Worm (Caenorhabditis elegans) whole organism, L2 larva: Measurements from ENCODE around the gene R03D7.2.

Experiments used
- ama-1 ChIP-seq: fragments of 150-350 bp; optimal IDR thresholded peaks from 2 replicates; lab custom pipeline; 2018; ENCODE audit warnings: inconsistent platforms
- elt-1 ChIP-seq: fragments of 150-350 bp; optimal IDR thresholded peaks from 2 replicates; lab custom pipeline; 2014; ENCODE audit warnings: missing biosample characterization, missing genetic modification characterization
- fos-1 ChIP-seq: fragments of 150-350 bp; optimal IDR thresholded peaks from 2 replicates; lab custom pipeline; 2014; ENCODE audit warnings: missing biosample characterization, missing genetic modification characterization
- nhr-11 ChIP-seq: fragments of 150-350 bp; optimal IDR thresholded peaks from 2 replicates; lab custom pipeline; 2014; ENCODE audit warnings: missing biosample characterization, missing genetic modification characterization
- sma-3 ChIP-seq: sonication (generic microtip); optimal IDR thresholded peaks from 2 replicates; lab custom pipeline; 2016; ENCODE audit warnings: missing genetic modification reagents, missing genetic modification characterization, missing compliant biosample characterization
- snpc-4 ChIP-seq: fragments of 150-350 bp; optimal IDR thresholded peaks from 2 replicates; lab custom pipeline; 2014; ENCODE audit warnings: missing biosample characterization, missing genetic modification characterization
- unc-39 ChIP-seq: fragments of 150-350 bp; optimal IDR thresholded peaks from 2 replicates; lab custom pipeline; 2014; ENCODE audit warnings: missing biosample characterization, missing genetic modification characterization
- zag-1 ChIP-seq: fragments of 150-350 bp; optimal IDR thresholded peaks from 2 replicates; lab custom pipeline; 2014; ENCODE audit warnings: missing biosample characterization, missing genetic modification characterization
- ztf-11 ChIP-seq: sonication (generic microtip); optimal IDR thresholded peaks from 2 replicates; lab custom pipeline; 2017; ENCODE audit warnings: missing biosample characterization, missing genetic modification characterization
- ztf-4 ChIP-seq: fragments of 150-350 bp; optimal IDR thresholded peaks from 2 replicates; lab custom pipeline; 2014; ENCODE audit warnings: missing biosample characterization, missing genetic modification characterization

- TF ChIP-seq fos-1 (no peak), elt-1 (tag; lab: Kevin White, UChicago) (no peak), ama-1 (no peak), ztf-11 (tag; lab: Kevin White, UChicago) (no peak), snpc-4 (tag; lab: Kevin White, UChicago) (no peak), sma-3 (no peak), nhr-11 (tag; lab: Kevin White, UChicago) (no peak), ztf-4 (no peak), unc-39 (no peak), zag-1 (tag; lab: Kevin White, UChicago) (no peak)
Observed at ce11 chrII:10902104-10902503, 32.9 kb downstream of the R03D7.2 start, which contains the start of gene gly-1.
